Fruit fly (Drosophila melanogaster) whole organism, prepupa: ENCODE measurements around the gene CG12983.

Experiments used
- Blimp-1 ChIP-seq: fragments of 200-800 bp; sonication (Bioruptor generic); optimal IDR thresholded peaks from 3 replicates; lab custom pipeline; 2017; ENCODE audit warnings: missing biosample characterization, missing genetic modification characterization, mild to moderate bottlenecking, moderate library complexity, missing genetic modification reagents
- CG10631 ChIP-seq: fragments of 200-800 bp; sonication (Bioruptor generic); optimal IDR thresholded peaks from 2 replicates; lab custom pipeline; 2016; ENCODE audit warnings: missing biosample characterization, missing genetic modification characterization
- CG10669 ChIP-seq: fragments of 200-800 bp; sonication (Bioruptor generic); optimal IDR thresholded peaks from 3 replicates; lab custom pipeline; 2018; ENCODE audit warnings: missing biosample characterization, mild to moderate bottlenecking, missing genetic modification characterization, moderate library complexity
- CG11762 ChIP-seq: fragments of 200-800 bp; sonication (Bioruptor generic); optimal IDR thresholded peaks from 3 replicates; lab custom pipeline; 2016; ENCODE audit warnings: missing biosample characterization, missing genetic modification characterization; ENCODE audit not compliant: insufficient read depth
- CG11902 ChIP-seq: fragments of 200-800 bp; sonication (Bioruptor generic); optimal IDR thresholded peaks from 3 replicates; lab custom pipeline; 2016; ENCODE audit warnings: missing biosample characterization, missing genetic modification characterization
- CG15336 ChIP-seq: fragments of 200-800 bp; sonication (Bioruptor generic); IDR thresholded peaks from 2 replicates; pipeline ENCODE4 v1.3.6; 2022; ENCODE audit warnings: missing biosample characterization, missing genetic modification characterization
- CG16779 ChIP-seq: fragments of 200-800 bp; sonication (Bioruptor generic); optimal IDR thresholded peaks from 3 replicates; lab custom pipeline; 2017; ENCODE audit warnings: missing biosample characterization, mild to moderate bottlenecking, missing genetic modification characterization
- CG3032 ChIP-seq: fragments of 200-800 bp; optimal IDR thresholded peaks from 2 replicates; lab custom pipeline; 2019; ENCODE audit warnings: missing biosample characterization, mild to moderate bottlenecking, missing genetic modification characterization, moderate library complexity
- CG31627 ChIP-seq: fragments of 200-800 bp; sonication (Bioruptor generic); optimal IDR thresholded peaks from 3 replicates; lab custom pipeline; 2016; ENCODE audit warnings: missing biosample characterization, missing genetic modification characterization
- CG32006 ChIP-seq: fragments of 200-800 bp; sonication (Bioruptor generic); optimal IDR thresholded peaks from 3 replicates; lab custom pipeline; 2017; ENCODE audit warnings: missing biosample characterization, mild to moderate bottlenecking, missing genetic modification characterization
- CG34406 ChIP-seq: fragments of 200-800 bp; sonication (Bioruptor generic); optimal IDR thresholded peaks from 3 replicates; lab custom pipeline; 2016; ENCODE audit warnings: missing biosample characterization, missing genetic modification characterization
- CG3919 ChIP-seq: fragments of 200-800 bp; sonication (Bioruptor generic); optimal IDR thresholded peaks from 3 replicates; lab custom pipeline; 2016; ENCODE audit warnings: missing biosample characterization, missing genetic modification characterization
- CG4318 ChIP-seq: fragments of 200-800 bp; sonication (Bioruptor generic); optimal IDR thresholded peaks from 3 replicates; lab custom pipeline; 2017; ENCODE audit warnings: missing biosample characterization, mild to moderate bottlenecking, missing genetic modification characterization
- CG6163 ChIP-seq: fragments of 200-800 bp; sonication (Bioruptor generic); IDR thresholded peaks from 3 replicates; pipeline ENCODE4 v1.3.6; 2022; ENCODE audit warnings: missing biosample characterization, missing genetic modification characterization
- CG6276 ChIP-seq: fragments of 200-800 bp; sonication (Bioruptor generic); optimal IDR thresholded peaks from 2 replicates; lab custom pipeline; 2017; ENCODE audit warnings: missing biosample characterization, mild to moderate bottlenecking, missing genetic modification characterization
- CG6792 ChIP-seq: fragments of 200-800 bp; sonication (Bioruptor generic); optimal IDR thresholded peaks from 3 replicates; lab custom pipeline; 2016; ENCODE audit warnings: missing biosample characterization, missing genetic modification characterization
- CG6808 ChIP-seq: fragments of 200-800 bp; sonication (Bioruptor generic); optimal IDR thresholded peaks from 3 replicates; lab custom pipeline; 2017; ENCODE audit warnings: missing biosample characterization, missing genetic modification characterization, mild to moderate bottlenecking, moderate library complexity, missing genetic modification reagents
- Eip75B ChIP-seq: fragments of 200-800 bp; sonication (Bioruptor generic); optimal IDR thresholded peaks from 3 replicates; lab custom pipeline; 2016; ENCODE audit warnings: missing biosample characterization, missing genetic modification characterization
- Eip78C ChIP-seq: fragments of 200-800 bp; sonication (Bioruptor generic); peaks from one replicate; lab custom pipeline; 2016; ENCODE audit warnings: missing biosample characterization, missing genetic modification characterization
- Eip93F ChIP-seq: fragments of 200-800 bp; sonication (Bioruptor generic); optimal IDR thresholded peaks from 2 replicates; lab custom pipeline; 2016; ENCODE audit warnings: missing biosample characterization, mild to moderate bottlenecking, missing genetic modification characterization
- Ets21C ChIP-seq: fragments of 200-800 bp; sonication (Bioruptor generic); optimal IDR thresholded peaks from 3 replicates; lab custom pipeline; 2016; ENCODE audit warnings: missing biosample characterization, missing genetic modification characterization
- Ets96B ChIP-seq: fragments of 200-800 bp; optimal IDR thresholded peaks from 2 replicates; lab custom pipeline; 2019; ENCODE audit warnings: missing biosample characterization, mild to moderate bottlenecking, missing genetic modification characterization, moderate library complexity
- Hr38 ChIP-seq: sonication (Bioruptor generic); optimal IDR thresholded peaks from 2 replicates; lab custom pipeline; 2016; ENCODE audit warnings: missing biosample characterization, missing genetic modification characterization
- Hr39 ChIP-seq: fragments of 200-800 bp; sonication (Bioruptor generic); optimal IDR thresholded peaks from 2 replicates; lab custom pipeline; 2016; ENCODE audit warnings: missing biosample characterization, missing genetic modification characterization
- Hr4 ChIP-seq: fragments of 200-800 bp; sonication (Bioruptor generic); optimal IDR thresholded peaks from 3 replicates; lab custom pipeline; 2016; ENCODE audit warnings: missing biosample characterization, missing genetic modification characterization
- Lpt ChIP-seq: fragments of 200-800 bp; sonication (Bioruptor generic); optimal IDR thresholded peaks from 3 replicates; lab custom pipeline; 2016; ENCODE audit warnings: missing biosample characterization, missing genetic modification characterization
- Met ChIP-seq: fragments of 200-800 bp; sonication (Bioruptor generic); optimal IDR thresholded peaks from 3 replicates; lab custom pipeline; 2016; ENCODE audit warnings: missing biosample characterization, missing genetic modification characterization
- OdsH ChIP-seq: fragments of 200-800 bp; sonication (Bioruptor generic); optimal IDR thresholded peaks from 3 replicates; lab custom pipeline; 2016; ENCODE audit warnings: missing biosample characterization, missing genetic modification characterization
- Sox14 ChIP-seq: fragments of 200-800 bp; sonication (Bioruptor generic); optimal IDR thresholded peaks from 3 replicates; lab custom pipeline; 2016; ENCODE audit warnings: missing biosample characterization, missing genetic modification characterization
- achi ChIP-seq: fragments of 200-800 bp; sonication (Bioruptor generic); optimal IDR thresholded peaks from 3 replicates; lab custom pipeline; 2016; ENCODE audit warnings: missing biosample characterization, missing genetic modification characterization
- acj6 ChIP-seq: fragments of 200-800 bp; sonication (Bioruptor generic); optimal IDR thresholded peaks from 3 replicates; lab custom pipeline; 2016; ENCODE audit warnings: missing biosample characterization, missing genetic modification characterization
- cyc ChIP-seq: fragments of 200-800 bp; sonication (Bioruptor generic); optimal IDR thresholded peaks from 3 replicates; lab custom pipeline; 2016; ENCODE audit warnings: missing biosample characterization, missing genetic modification characterization
- dsx ChIP-seq: fragments of 200-800 bp; optimal IDR thresholded peaks from 3 replicates; lab custom pipeline; 2019; ENCODE audit warnings: missing biosample characterization, mild to moderate bottlenecking, missing genetic modification characterization, moderate library complexity; ENCODE audit not compliant: poor library complexity, severe bottlenecking
- eg ChIP-seq: fragments of 200-800 bp; sonication (Bioruptor generic); IDR thresholded peaks from 3 replicates; pipeline ENCODE4 v1.3.6; 2022; ENCODE audit warnings: missing biosample characterization, missing genetic modification characterization
- esn ChIP-seq: fragments of 200-800 bp; sonication (Bioruptor generic); optimal IDR thresholded peaks from 2 replicates; lab custom pipeline; 2016; ENCODE audit warnings: missing biosample characterization, mild to moderate bottlenecking, missing genetic modification characterization, moderate library complexity
- fd59A ChIP-seq: fragments of 200-800 bp; sonication (Bioruptor generic); optimal IDR thresholded peaks from 2 replicates; lab custom pipeline; 2017; ENCODE audit warnings: missing biosample characterization, mild to moderate bottlenecking, missing genetic modification characterization, missing genetic modification reagents
- fd85E ChIP-seq: fragments of 200-800 bp; sonication (Bioruptor generic); optimal IDR thresholded peaks from 3 replicates; lab custom pipeline; 2016; ENCODE audit warnings: missing biosample characterization, missing genetic modification characterization
- lz ChIP-seq: fragments of 200-800 bp; sonication (Bioruptor generic); optimal IDR thresholded peaks from 3 replicates; lab custom pipeline; 2016; ENCODE audit warnings: missing biosample characterization, missing genetic modification characterization
- net ChIP-seq: fragments of 200-800 bp; sonication (Bioruptor generic); optimal IDR thresholded peaks from 3 replicates; lab custom pipeline; 2016; ENCODE audit warnings: missing biosample characterization, missing genetic modification characterization
- pdm3 ChIP-seq: fragments of 200-800 bp; sonication (Bioruptor generic); optimal IDR thresholded peaks from 3 replicates; lab custom pipeline; 2016; ENCODE audit warnings: missing biosample characterization, missing genetic modification characterization
- svp ChIP-seq: fragments of 200-800 bp; sonication (Bioruptor generic); peaks from one replicate; lab custom pipeline; 2016; ENCODE audit warnings: missing biosample characterization, missing genetic modification characterization
- topi ChIP-seq: fragments of 200-800 bp; sonication (Bioruptor generic); optimal IDR thresholded peaks from 3 replicates; lab custom pipeline; 2016; ENCODE audit warnings: missing biosample characterization, missing genetic modification characterization
- vri ChIP-seq: fragments of 200-800 bp; sonication (Bioruptor generic); optimal IDR thresholded peaks from 3 replicates; lab custom pipeline; 2016; ENCODE audit warnings: missing biosample characterization, mild to moderate bottlenecking, missing genetic modification characterization

The CG12983 gene

dm6 chr3L:20922279-20922830 is 44.2 kb downstream of the CG12983 start (continued):
- no peak for TF ChIP-seq Lpt (GFP tag; lab: Kevin White, UChicago)
- no peak for TF ChIP-seq vri (GFP tag; lab: Kevin White, UChicago)
- TF ChIP-seq CG11762 (GFP tag; lab: Kevin White, UChicago) = no peak
- peak; percentile 39 for TF ChIP-seq Eip78C

dm6 chr3L:20921859-20922258 is 44.7 kb downstream of the CG12983 start:
- no peak for TF ChIP-seq Sox14 (GFP tag; lab: Kevin White, UChicago)
- TF ChIP-seq Ets96B (tag; lab: Kevin White, UChicago) = no peak
- no peak for TF ChIP-seq Met (GFP tag; lab: Kevin White, UChicago)
- no peak for TF ChIP-seq Blimp-1
- TF ChIP-seq Eip93F (GFP tag; lab: Kevin White, UChicago) = no peak
- peak; percentile 5 for TF ChIP-seq Hr39 (GFP tag; lab: Kevin White, UChicago)
- TF ChIP-seq CG31627 (GFP tag; lab: Kevin White, UChicago) = peak; percentile 5
- TF ChIP-seq fd85E (GFP tag; lab: Kevin White, UChicago) = no peak
- no peak for TF ChIP-seq cyc (GFP tag; lab: Kevin White, UChicago)
- TF ChIP-seq achi (GFP tag; lab: Kevin White, UChicago) = no peak
- no peak for TF ChIP-seq CG16779 (tag; lab: Kevin White, UChicago)
- peak; percentile 49 for TF ChIP-seq Eip78C
- no peak for TF ChIP-seq CG32006 (GFP tag; lab: Kevin White, UChicago)
- TF ChIP-seq topi (GFP tag; lab: Kevin White, UChicago) = no peak
- TF ChIP-seq Ets21C (GFP tag; lab: Kevin White, UChicago) = no peak
- TF ChIP-seq svp (GFP tag; lab: Kevin White, UChicago) = no peak
- TF ChIP-seq esn = no peak
- no peak for TF ChIP-seq vri (GFP tag; lab: Kevin White, UChicago)
- TF ChIP-seq pdm3 (GFP tag; lab: Kevin White, UChicago) = no peak
- no peak for TF ChIP-seq net
- no peak for TF ChIP-seq CG11902 (GFP tag; lab: Kevin White, UChicago)
- no peak for TF ChIP-seq CG4318
- TF ChIP-seq Lpt (GFP tag; lab: Kevin White, UChicago) = no peak
- TF ChIP-seq acj6 (GFP tag; lab: Kevin White, UChicago) = no peak

dm6 chr3L:20920495-20920894 is 46.1 kb downstream of the CG12983 start:
- TF ChIP-seq esn (no peak), svp (GFP tag; lab: Kevin White, UChicago) (peak; percentile 28), pdm3 (GFP tag; lab: Kevin White, UChicago) (no peak)
- TF ChIP-seq, all 60 proteins: peak for 1

dm6 chr3L:20918945-20919344 is 47.6 kb downstream of the CG12983 start:
- TF ChIP-seq esn (peak; percentile 39), CG3919 (GFP tag; lab: Kevin White, UChicago) (peak; percentile 14), net (no peak), achi (GFP tag; lab: Kevin White, UChicago) (peak; percentile 52), CG15336 (peak; percentile 55), dsx (GFP tag; lab: Kevin White, UChicago) (peak; percentile 3), Sox14 (GFP tag; lab: Kevin White, UChicago) (peak; percentile 2), vri (GFP tag; lab: Kevin White, UChicago) (no peak), CG6163 (0 out of 3 replicates have a peak, but pooled peaks have one; percentile 40), CG6792 (GFP tag; lab: Kevin White, UChicago) (no peak), CG10631 (GFP tag; lab: Kevin White, UChicago) (peak; percentile 48), lz (GFP tag; lab: Kevin White, UChicago) (peak; percentile 5), Eip93F (GFP tag; lab: Kevin White, UChicago) (no peak), OdsH (GFP tag; lab: Kevin White, UChicago) (peak; percentile 18), CG10669 (no peak), eg (GFP tag; lab: Robert Waterston, UW) (peak; percentile 30; the same call in 1 of the 3 replicates), CG6276 (GFP tag; lab: Kevin White, UChicago) (peak; percentile 63), CG6808 (no peak), CG4318 (peak; percentile 64), fd59A (GFP tag; lab: Kevin White, UChicago) (peak; percentile 11), CG31627 (GFP tag; lab: Kevin White, UChicago) (no peak), Eip75B (peak; percentile 23), svp (GFP tag; lab: Kevin White, UChicago) (peak; percentile 61), CG3032 (tag; lab: Kevin White, UChicago) (peak; percentile 5), CG34406 (GFP tag; lab: Kevin White, UChicago) (peak; percentile 11), Lpt (GFP tag; lab: Kevin White, UChicago) (no peak), Eip78C (peak; percentile 80), pdm3 (GFP tag; lab: Kevin White, UChicago) (peak; percentile 31), Hr4 (GFP tag; lab: Kevin White, UChicago) (peak; percentile 73), CG32006 (GFP tag; lab: Kevin White, UChicago) (peak; percentile 78), Hr38 (GFP tag; lab: Kevin White, UChicago) (no peak)
